Worm (Caenorhabditis elegans): Measurements from ENCODE around the gene sdz-7.
A peak's percentile ranks its signal among the peaks of the same experiment; 100 is the strongest.

sdz-7 gene

ce11 chrII:3911284-3911683, 33.5 kb upstream of the sdz-7 start:
- no peak for TF ChIP-seq fkh-2 (tag; optimal IDR thresholded peaks at IDR 0.05)
- TF ChIP-seq egl-5 (tag; optimal IDR thresholded peaks at IDR 0.05) = no peak
- TF ChIP-seq nhr-237 (tag; optimal IDR thresholded peaks at IDR 0.05) = no peak
- TF ChIP-seq nhr-23 (tag; optimal IDR thresholded peaks at IDR 0.05) = no peak
- TF ChIP-seq ceh-28 (tag; optimal IDR thresholded peaks at IDR 0.05) = peak; percentile 30
- no peak for TF ChIP-seq ZK546.5 (tag; optimal IDR thresholded peaks at IDR 0.05)
- TF ChIP-seq elt-2 (tag; optimal IDR thresholded peaks at IDR 0.05) = peak; percentile 86
- no peak for TF ChIP-seq skn-1 (tag; optimal IDR thresholded peaks at IDR 0.05)
- TF ChIP-seq eor-1 (tag; optimal IDR thresholded peaks at IDR 0.05) = no peak
- TF ChIP-seq jun-1 (tag; optimal IDR thresholded peaks at IDR 0.05) = peak; percentile 29
- TF ChIP-seq elt-3 (tag; optimal IDR thresholded peaks at IDR 0.05) = no peak
- no peak for TF ChIP-seq fos-1 (tag; optimal IDR thresholded peaks at IDR 0.05)
- no peak for TF ChIP-seq aly-2 (tag; optimal IDR thresholded peaks at IDR 0.05)
- TF ChIP-seq ama-1 (optimal IDR thresholded peaks at IDR 0.05) = no peak
- peak; percentile 43 for TF ChIP-seq snpc-4 (tag; optimal IDR thresholded peaks at IDR 0.05)
- no peak for TF ChIP-seq sea-2 (GFP tag; optimal IDR thresholded peaks at IDR 0.05)
- TF ChIP-seq pqm-1 (tag; optimal IDR thresholded peaks at IDR 0.05) = peak; percentile 58
- no peak for TF ChIP-seq hmg-11 (tag; optimal IDR thresholded peaks at IDR 0.05)
- peak; percentile 89 for TF ChIP-seq pha-4 (tag; optimal IDR thresholded peaks at IDR 0.05)
- no peak for TF ChIP-seq nhr-67 (tag; optimal IDR thresholded peaks at IDR 0.05)
- no peak for TF ChIP-seq nhr-11 (tag; optimal IDR thresholded peaks at IDR 0.05)
- TF ChIP-seq fkh-10 (GFP tag; optimal IDR thresholded peaks at IDR 0.05) = no peak
- no peak for TF ChIP-seq nhr-12 (tag; optimal IDR thresholded peaks at IDR 0.05)
- TF ChIP-seq ceh-82 (tag; optimal IDR thresholded peaks at IDR 0.05) = no peak
- no peak for TF ChIP-seq elt-1 (tag; optimal IDR thresholded peaks at IDR 0.05)
- TF ChIP-seq egl-27 (tag; optimal IDR thresholded peaks at IDR 0.05) = no peak

ce11 chrII:3910737-3911136, 33.0 kb upstream of the sdz-7 start, which contains the start of gene bcmo-2:
Gene bcmo-2 (minus strand): TSS chrII:3910837.
- TF ChIP-seq hmg-11 (tag; optimal IDR thresholded peaks at IDR 0.05) (no peak), fkh-2 (tag; optimal IDR thresholded peaks at IDR 0.05) (no peak), pha-4 (tag; optimal IDR thresholded peaks at IDR 0.05) (no peak), lin-15B (tag; optimal IDR thresholded peaks at IDR 0.05) (no peak), nhr-77 (tag; optimal IDR thresholded peaks at IDR 0.05) (no peak), tbx-2 (tag; optimal IDR thresholded peaks at IDR 0.05) (no peak), lsy-12 (tag; optimal IDR thresholded peaks at IDR 0.05) (no peak)

ce11 chrII:3909301-3909700, 31.5 kb upstream of the sdz-7 start:
- TF ChIP-seq ceh-9 (tag; optimal IDR thresholded peaks at IDR 0.05) (no peak), nhr-43 (tag; optimal IDR thresholded peaks at IDR 0.05; ENCODE audit: poor library complexity, severe bottlenecking) (no peak), ceh-82 (tag; optimal IDR thresholded peaks at IDR 0.05) (no peak), pha-4 (tag; optimal IDR thresholded peaks at IDR 0.05) (no peak)

- TF ChIP-seq nfya-1 (tag; optimal IDR thresholded peaks at IDR 0.05; ENCODE audit: insufficient read depth) = peak; percentile 64
- TF ChIP-seq lin-39 (tag; optimal IDR thresholded peaks at IDR 0.05) = no peak
Observed at ce11 chrII:3908135-3908534, 30.4 kb upstream of the sdz-7 start.

ce11 chrII:3906615-3907190, 28.9 kb upstream of the sdz-7 start, which contains the start of the genes F53C3.11 and fbxb-103:
Gene F53C3.11 (minus strand): TSS chrII:3906715.
Gene fbxb-103 (plus strand): TSS chrII:3907140.
- TF ChIP-seq daf-12 (tag; optimal IDR thresholded peaks at IDR 0.05) = no peak
- no peak for TF ChIP-seq skn-1 (tag; optimal IDR thresholded peaks at IDR 0.05)
- TF ChIP-seq ztf-4 (tag; optimal IDR thresholded peaks at IDR 0.05) = no peak
- no peak for TF ChIP-seq aly-2 (tag; optimal IDR thresholded peaks at IDR 0.05)
- TF ChIP-seq snpc-4 (tag; optimal IDR thresholded peaks at IDR 0.05) = no peak
- TF ChIP-seq nhr-76 (tag; optimal IDR thresholded peaks at IDR 0.05) = no peak
- TF ChIP-seq lsy-12 (tag; optimal IDR thresholded peaks at IDR 0.05) = no peak
- no peak for TF ChIP-seq ceh-82 (tag; optimal IDR thresholded peaks at IDR 0.05)
- TF ChIP-seq elt-1 (tag; optimal IDR thresholded peaks at IDR 0.05) = no peak
